Fruit fly (Drosophila melanogaster) whole organism: ENCODE results near the gene sun.

Source experiments
- EcR ChIP-seq, 2 experiments: fragments of >200 bp; optimal IDR thresholded peaks; 2 replicates each; lab custom pipeline; 2017; ENCODE audit warnings: missing biosample characterization in 2 of 2, missing genetic modification characterization in 2 of 2, missing genetic modification reagents in 2 of 2
- pan ChIP-seq: fragments of >200 bp; optimal IDR thresholded peaks from 2 replicates; lab custom pipeline; 2017
- usp ChIP-seq: fragments of >200 bp; optimal IDR thresholded peaks from 2 replicates; lab custom pipeline; 2017; ENCODE audit warnings: missing biosample characterization, missing genetic modification characterization, mixed read lengths

dm6 chrX:15804790-15805189 is 44.3 kb downstream of the sun start:
- TF ChIP-seq usp (GFP tag; lab: Kevin White, UChicago) (no peak), pan (no peak), EcR (GFP tag; optimal IDR thresholded peaks at IDR 0.05; lab: Kevin White, UChicago) (no peak)
